Worm (Caenorhabditis elegans) whole organism, L4/young adult: ENCODE results near the gene otub-3.

Source experiments
- W03F9.2 ChIP-seq: fragments of 150-350 bp; optimal IDR thresholded peaks from 2 replicates; lab custom pipeline; 2014; ENCODE audit warnings: missing biosample characterization, missing genetic modification characterization
- him-1 ChIP-seq: sonication (generic microtip); optimal IDR thresholded peaks from 2 replicates; lab custom pipeline; 2016; ENCODE audit warnings: missing genotype, missing genetic modification reagents, missing genetic modification characterization, missing compliant biosample characterization

ce11 chrIV:8705504-8705903 is 22.5 kb upstream of the otub-3 start, which contains the start of gene H23L24.4:
- TF ChIP-seq W03F9.2 (tag; lab: Kevin White, UChicago) = no peak
- no peak for TF ChIP-seq him-1 (tag; lab: Kevin White, UChicago)
